Fruit fly (Drosophila melanogaster): ENCODE data around the gene CG9389.
A peak's percentile ranks its signal among the peaks of the same experiment; 100 is the strongest.

CG9389 gene

DNA sequence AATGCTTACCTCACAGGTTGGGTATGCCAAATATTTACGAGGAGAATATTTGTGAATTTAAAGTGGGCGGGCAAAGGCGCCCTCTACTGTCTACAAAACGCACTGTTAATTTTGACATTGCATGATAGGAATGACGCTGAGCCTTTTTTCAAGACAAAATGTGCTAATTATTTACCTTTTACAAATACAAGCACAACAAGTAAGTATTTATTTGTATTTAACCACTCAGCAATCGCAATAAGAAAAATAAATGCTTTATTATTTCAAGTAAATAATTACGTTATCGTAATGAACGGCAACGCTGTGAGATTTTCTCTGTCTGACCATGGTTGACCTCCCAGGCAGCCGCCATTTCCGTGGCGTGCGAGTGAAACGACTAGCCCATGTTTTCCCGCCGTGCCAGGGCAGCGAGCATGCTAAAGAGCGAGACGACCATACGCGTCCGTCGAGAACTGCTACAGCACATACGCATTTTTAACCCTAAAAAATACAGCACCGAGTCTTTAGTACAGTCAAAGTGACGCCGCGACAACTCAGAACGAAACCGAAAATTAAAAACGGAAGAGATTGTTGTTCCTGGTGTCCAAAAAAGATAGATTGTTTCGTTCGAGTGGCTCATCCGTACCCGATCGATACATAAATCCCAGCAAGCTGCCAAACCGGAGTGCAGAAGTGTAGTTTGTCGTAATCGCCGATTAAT lies 15.4 kb upstream of the CG9389 start, which contains the start of the genes CG12974 and pzg (continued):
- no peak for TF ChIP-seq Gug (GFP tag; IDR thresholded peaks at IDR 0.05)
- no peak for TF ChIP-seq CG6808 (GFP tag; optimal IDR thresholded peaks at IDR 0.05)
- peak; percentile 70 for TF ChIP-seq fkh (GFP tag; optimal IDR thresholded peaks at IDR 0.05)
- TF ChIP-seq Eip75B (GFP tag; optimal IDR thresholded peaks at IDR 0.05) = peak; percentile 44
- TF ChIP-seq CG15336 (GFP tag; IDR thresholded peaks at IDR 0.05) = no peak
- peak; percentile 65 for TF ChIP-seq vri (GFP tag; optimal IDR thresholded peaks at IDR 0.05)
- TF ChIP-seq CG6854 (GFP tag; optimal IDR thresholded peaks at IDR 0.05) = peak; percentile 70
- TF ChIP-seq CG6792 (GFP tag; optimal IDR thresholded peaks at IDR 0.05) = peak; percentile 25
- peak; percentile 17 for TF ChIP-seq Ets96B (tag; optimal IDR thresholded peaks at IDR 0.05)
- TF ChIP-seq CG11762 (GFP tag; optimal IDR thresholded peaks at IDR 0.05; ENCODE audit: insufficient read depth) = peak; percentile 5
- no peak for TF ChIP-seq spab (GFP tag; optimal IDR thresholded peaks at IDR 0.05)
- TF ChIP-seq CG8119 (GFP tag; IDR thresholded peaks at IDR 0.05) = no peak
- peak; percentile 66 for TF ChIP-seq eg (GFP tag; IDR thresholded peaks at IDR 0.05)
- TF ChIP-seq salr (GFP tag; optimal IDR thresholded peaks at IDR 0.05) = peak in 1 of 2 experiments; percentile 32
- TF ChIP-seq Hr38 (GFP tag; optimal IDR thresholded peaks at IDR 0.05) = no peak
- TF ChIP-seq CG10631 (GFP tag; optimal IDR thresholded peaks at IDR 0.05) = peak; percentile 33
- TF ChIP-seq CG11294 (GFP tag; IDR thresholded peaks at IDR 0.05) = no peak
- TF ChIP-seq Sox102F (GFP tag; optimal IDR thresholded peaks at IDR 0.05) = peak; percentile 16
- TF ChIP-seq OdsH (GFP tag; optimal IDR thresholded peaks at IDR 0.05) = peak; percentile 61
- peak; percentile 61 for TF ChIP-seq pdm3 (GFP tag; optimal IDR thresholded peaks at IDR 0.05)
- TF ChIP-seq Eip78C (GFP tag) = peak; percentile 94
- peak; percentile 50 for TF ChIP-seq achi (GFP tag; optimal IDR thresholded peaks at IDR 0.05)

DNA sequence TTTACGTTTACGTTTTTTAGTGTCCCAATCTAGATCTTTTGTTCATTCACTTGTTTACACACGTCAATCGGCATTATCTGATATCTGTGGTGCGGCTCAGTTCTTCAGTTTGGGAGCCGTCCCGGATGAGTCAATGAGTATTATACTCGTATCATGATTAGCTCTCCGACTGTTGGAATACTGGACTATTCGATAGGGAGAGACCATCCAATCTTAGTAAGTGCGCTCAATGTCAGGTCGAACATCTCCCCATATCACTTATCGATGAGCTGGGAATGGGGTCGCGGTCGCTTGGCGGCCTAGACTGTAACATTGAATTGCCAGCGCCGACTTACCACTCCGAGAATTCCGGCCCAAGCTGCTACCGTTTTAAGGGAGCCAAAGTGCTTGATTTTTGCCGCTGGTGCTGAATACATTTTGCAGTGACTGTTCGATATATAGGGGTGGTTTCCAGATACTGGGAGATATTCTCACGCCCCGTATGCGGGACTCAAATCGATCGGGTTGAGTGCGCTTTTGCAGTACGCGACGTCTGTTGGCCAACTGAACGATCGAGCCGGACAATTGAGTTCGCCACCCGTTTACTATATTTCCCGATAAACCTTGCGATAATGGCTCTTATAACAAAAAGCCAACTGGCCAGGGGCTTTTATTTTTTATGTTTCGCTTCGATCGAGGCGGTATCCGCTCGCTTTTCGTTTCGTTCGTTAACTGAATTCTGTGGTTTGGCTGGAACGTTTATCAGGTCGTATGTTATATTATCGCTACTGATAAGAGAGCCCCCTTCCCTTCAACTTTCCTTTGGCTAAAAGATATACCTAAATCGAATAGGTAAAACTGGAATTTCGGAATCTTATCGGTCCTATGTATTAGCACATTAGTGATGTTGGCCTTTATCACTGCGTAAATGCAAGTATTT lies 14.6 kb upstream of the CG9389 start:
- TF ChIP-seq CG10631 (GFP tag; optimal IDR thresholded peaks at IDR 0.05) (no peak), vri (GFP tag; optimal IDR thresholded peaks at IDR 0.05) (peak; percentile 81), Sox102F (GFP tag; optimal IDR thresholded peaks at IDR 0.05) (no peak), CG16779 (tag; optimal IDR thresholded peaks at IDR 0.05) (no peak), salr (GFP tag; optimal IDR thresholded peaks at IDR 0.05) (no peak), fkh (GFP tag; optimal IDR thresholded peaks at IDR 0.05) (peak; percentile 35), Eip78C (GFP tag) (peak; percentile 55), CG11902 (GFP tag; optimal IDR thresholded peaks at IDR 0.05) (no peak), Eip93F (GFP tag; optimal IDR thresholded peaks at IDR 0.05) (peak; percentile 37)

DNA sequence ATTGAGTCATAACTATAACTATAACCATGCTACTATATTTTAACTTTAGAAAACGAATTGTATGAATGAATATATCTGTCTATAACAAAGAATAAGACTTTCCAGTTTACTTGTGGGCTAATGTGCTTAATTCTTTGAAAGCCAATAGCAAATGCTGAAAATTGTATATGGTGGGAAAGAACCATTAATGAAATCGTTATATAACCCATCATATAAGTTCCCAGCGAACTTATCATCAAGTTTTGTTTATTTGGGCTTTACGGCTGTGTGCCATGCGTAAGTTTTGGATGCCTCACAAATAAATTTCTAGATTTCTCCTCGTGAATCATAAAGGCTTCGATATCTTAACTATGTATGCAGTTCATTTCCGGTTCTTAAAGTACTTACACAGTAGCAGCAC lies 13.4 kb upstream of the CG9389 start:
- TF ChIP-seq pdm3 (GFP tag; optimal IDR thresholded peaks at IDR 0.05) (no peak), lz (GFP tag; optimal IDR thresholded peaks at IDR 0.05) (no peak), esn (GFP tag; optimal IDR thresholded peaks at IDR 0.05) (no peak), Eip78C (GFP tag) (no peak), Eip93F (GFP tag; optimal IDR thresholded peaks at IDR 0.05) (no peak), Hr39 (GFP tag; optimal IDR thresholded peaks at IDR 0.05) (no peak), Blimp-1 (GFP tag; optimal IDR thresholded peaks at IDR 0.05) (no peak)

DNA sequence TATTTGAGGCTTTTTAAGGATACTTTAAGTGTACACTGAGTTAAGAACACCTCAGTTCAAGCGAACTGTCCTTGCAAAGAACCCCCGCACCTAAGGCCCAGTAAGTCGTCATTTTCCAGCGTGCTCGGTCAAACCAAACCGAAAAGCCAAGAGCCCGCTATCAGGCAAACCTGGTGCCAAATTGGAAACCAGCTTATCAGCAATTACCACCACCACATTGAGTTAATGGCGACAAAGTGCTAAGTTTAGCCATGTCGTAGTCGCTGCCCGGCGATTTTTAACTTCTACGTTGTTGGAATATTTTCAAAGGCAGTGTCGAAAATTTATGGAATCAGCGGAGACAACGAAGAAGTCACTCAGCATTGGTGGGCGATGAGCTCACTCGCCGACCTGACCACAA lies 12.4 kb upstream of the CG9389 start:
- TF ChIP-seq vri (GFP tag; optimal IDR thresholded peaks at IDR 0.05) (peak; percentile 33), Eip93F (GFP tag; optimal IDR thresholded peaks at IDR 0.05) (peak; percentile 76), CG6792 (GFP tag; optimal IDR thresholded peaks at IDR 0.05) (no peak), cyc (GFP tag; optimal IDR thresholded peaks at IDR 0.05) (no peak), acj6 (GFP tag; optimal IDR thresholded peaks at IDR 0.05) (no peak)
